Fruit fly (Drosophila melanogaster): Measurements from ENCODE around the gene Trs33.

The Trs33 gene

dm6 chr3R:15347822-15348221 lies 3.0 kb downstream of the Trs33 start, which contains the start of the genes CG42726 and CG42727 (continued):
- no peak for TF ChIP-seq ara (GFP tag; IDR thresholded peaks at IDR 0.05)
- no peak for TF ChIP-seq CHES-1-like (GFP tag; optimal IDR thresholded peaks at IDR 0.05)
- TF ChIP-seq Antp (GFP tag; optimal IDR thresholded peaks at IDR 0.05) = no peak
- TF ChIP-seq grn (GFP tag; optimal IDR thresholded peaks at IDR 0.05) = no peak
- no peak for TF ChIP-seq CkIIα-i1 (GFP tag; IDR thresholded peaks at IDR 0.05)
- TF ChIP-seq CG2116 (GFP tag; optimal IDR thresholded peaks at IDR 0.05) = peak; percentile 13
- no peak for TF ChIP-seq Lpt (GFP tag; optimal IDR thresholded peaks at IDR 0.05)
- no peak for TF ChIP-seq CG8924 (tag; optimal IDR thresholded peaks at IDR 0.05)
- TF ChIP-seq Lhr (GFP tag; optimal IDR thresholded peaks at IDR 0.05) = no peak
- TF ChIP-seq pfk (GFP tag; optimal IDR thresholded peaks at IDR 0.05) = no peak
- TF ChIP-seq Camta (GFP tag; optimal IDR thresholded peaks at IDR 0.05) = no peak
- TF ChIP-seq pum (GFP tag; optimal IDR thresholded peaks at IDR 0.05) = no peak
- no peak for TF ChIP-seq dimm (GFP tag; IDR thresholded peaks at IDR 0.05)
- no peak for TF ChIP-seq scrt (GFP tag; optimal IDR thresholded peaks at IDR 0.05)
- TF ChIP-seq CG17612 (GFP tag; IDR thresholded peaks at IDR 0.05) = 0 out of 2 replicates have a peak, but pooled peaks have one; percentile 33
- 0 out of 3 replicates have a peak, but pooled peaks have one; percentile 39 for TF ChIP-seq CG34422 (GFP tag; IDR thresholded peaks at IDR 0.05)
- TF ChIP-seq twi (tag; optimal IDR thresholded peaks at IDR 0.05) = no peak
- no peak for TF ChIP-seq CG17186 (GFP tag; optimal IDR thresholded peaks at IDR 0.05)
- no peak for TF ChIP-seq tap (tag; optimal IDR thresholded peaks at IDR 0.05)
- TF ChIP-seq CG33213 (GFP tag; optimal IDR thresholded peaks at IDR 0.05) = no peak
- TF ChIP-seq Ravus (GFP tag; IDR thresholded peaks at IDR 0.05) = no peak
- TF ChIP-seq sqz (GFP tag; optimal IDR thresholded peaks at IDR 0.05) = no peak
- no peak for TF ChIP-seq Ets65A (GFP tag)
- TF ChIP-seq NFAT (GFP tag; IDR thresholded peaks at IDR 0.05) = no peak
- TF ChIP-seq ro (GFP tag; IDR thresholded peaks at IDR 0.05) = no peak
- peak; percentile 50 for TF ChIP-seq CG10147 (GFP tag; optimal IDR thresholded peaks at IDR 0.05)
- peak; percentile 96 for TF ChIP-seq CG17385 (GFP tag; optimal IDR thresholded peaks at IDR 0.05)
- no peak for TF ChIP-seq crc (GFP tag; optimal IDR thresholded peaks at IDR 0.05)
- no peak for TF ChIP-seq CrebB (tag; optimal IDR thresholded peaks at IDR 0.05)
- TF ChIP-seq CG16813 (GFP tag; IDR thresholded peaks at IDR 0.05; ENCODE audit: partially characterized antibody) = no peak
- no peak for TF ChIP-seq salm (tag; optimal IDR thresholded peaks at IDR 0.05)
- no peak for TF ChIP-seq ab (GFP tag; optimal IDR thresholded peaks at IDR 0.05)
- no peak for TF ChIP-seq CG10209 (GFP tag; optimal IDR thresholded peaks at IDR 0.05)
- peak; percentile 30 for TF ChIP-seq CG12659 (GFP tag; optimal IDR thresholded peaks at IDR 0.05)
- no peak for TF ChIP-seq CG10321 (GFP tag; IDR thresholded peaks at IDR 0.05)
- no peak for TF ChIP-seq eyg (GFP tag; optimal IDR thresholded peaks at IDR 0.05)
- TF ChIP-seq Dad (GFP tag; optimal IDR thresholded peaks at IDR 0.05) = no peak
- no peak for TF ChIP-seq hth (optimal IDR thresholded peaks at IDR 0.05)
- TF ChIP-seq tna (GFP tag; IDR thresholded peaks at IDR 0.05; ENCODE audit: partially characterized antibody) = no peak
- TF ChIP-seq org-1 (GFP tag; optimal IDR thresholded peaks at IDR 0.05) = no peak
- peak; percentile 33 for TF ChIP-seq pzg (GFP tag; optimal IDR thresholded peaks at IDR 0.05)
- no peak for TF ChIP-seq CG3726 (GFP tag; IDR thresholded peaks at IDR 0.05)
- TF ChIP-seq Ptx1 (GFP tag; IDR thresholded peaks at IDR 0.05) = peak; percentile 31; the same call in 1 of the 2 replicates
- peak; percentile 38; the same call in 1 of the 2 replicates for TF ChIP-seq CG6689 (GFP tag; IDR thresholded peaks at IDR 0.05)
- TF ChIP-seq CG6813 (GFP tag; optimal IDR thresholded peaks at IDR 0.05) = no peak
- TF ChIP-seq fu2 (GFP tag; optimal IDR thresholded peaks at IDR 0.05) = no peak
- TF ChIP-seq CG18262 (tag; optimal IDR thresholded peaks at IDR 0.05) = peak; percentile 14
- no peak for TF ChIP-seq CG2199 (GFP tag; IDR thresholded peaks at IDR 0.05)
- TF ChIP-seq CG32772 (GFP tag; IDR thresholded peaks at IDR 0.05) = no peak
- no peak for TF ChIP-seq tx (GFP tag; optimal IDR thresholded peaks at IDR 0.05)
- no peak for TF ChIP-seq chif (GFP tag; optimal IDR thresholded peaks at IDR 0.05)
- TF ChIP-seq gsb (GFP tag; IDR thresholded peaks at IDR 0.05) = no peak

Data from whole organism, embryonic.